Worm (Caenorhabditis elegans) whole organism, L4 larva: ENCODE results near the gene ifa-3.

Source experiments
- R02D3.7 ChIP-seq: fragments of 150-350 bp; sonication (generic microtip); optimal IDR thresholded peaks from 3 replicates; lab custom pipeline; 2014; ENCODE audit warnings: missing biosample characterization, missing genetic modification characterization
- ZK546.5 ChIP-seq, 2 experiments: sonication (generic microtip); optimal IDR thresholded peaks; 2 replicates each; lab custom pipeline; 2017; ENCODE audit warnings: missing biosample characterization in 2 of 2, missing genetic modification characterization in 2 of 2
- ama-1 ChIP-seq: fragments of 150-350 bp; optimal IDR thresholded peaks from 2 replicates; lab custom pipeline; 2014; ENCODE audit warnings: inconsistent platforms, mixed read lengths
- dpl-1 ChIP-seq: fragments of 150-350 bp; optimal IDR thresholded peaks from 2 replicates; lab custom pipeline; 2014; ENCODE audit warnings: missing biosample characterization, missing genetic modification reagents, missing genetic modification characterization
- lin-39 ChIP-seq: fragments of 150-350 bp; optimal IDR thresholded peaks from 2 replicates; lab custom pipeline; 2014; ENCODE audit warnings: missing biosample characterization, missing genetic modification reagents, missing genetic modification characterization
- lir-3 ChIP-seq: sonication (generic microtip); optimal IDR thresholded peaks from 2 replicates; lab custom pipeline; 2016; ENCODE audit warnings: mild to moderate bottlenecking, missing genetic modification characterization, missing compliant biosample characterization
- mdl-1 ChIP-seq, 2 experiments: fragments of 150-350 bp in 1 of 2; sonication (generic microtip) in 1 of 2; optimal IDR thresholded peaks; 2 replicates each; lab custom pipeline; 2014 to 2017; ENCODE audit warnings: missing biosample characterization in 2 of 2, missing genetic modification characterization in 2 of 2
- nhr-28 ChIP-seq: fragments of 150-350 bp; optimal IDR thresholded peaks from 2 replicates; lab custom pipeline; 2014; ENCODE audit warnings: missing biosample characterization, missing genetic modification characterization
- pha-4 ChIP-seq, 2 experiments: fragments of 150-350 bp in 1 of 2; fragments of 200-800 bp in 1 of 2; sonication (Bioruptor generic) in 1 of 2; IDR thresholded peaks in 1 of 2; optimal IDR thresholded peaks in 1 of 2; 2 replicates each; pipeline versions ENCODE4 v1.3.6 to Lab custom; 2014 to 2022; ENCODE audit warnings: missing genetic modification characterization in 2 of 2, missing genetic modification reagents in 2 of 2, missing biosample characterization in 1 of 2, missing compliant biosample characterization in 1 of 2
- php-3 ChIP-seq: fragments of 200-800 bp; sonication (Bioruptor generic); IDR thresholded peaks from 2 replicates; pipeline ENCODE4 v1.3.6; 2022; ENCODE audit warnings: missing genetic modification reagents, missing genetic modification characterization, missing compliant biosample characterization
- unc-39 ChIP-seq: sonication (generic microtip); optimal IDR thresholded peaks from 2 replicates; lab custom pipeline; 2017; ENCODE audit warnings: missing biosample characterization, missing genetic modification characterization
- unc-62 ChIP-seq, 3 experiments: fragments of 150-350 bp in 1 of 3; sonication (generic microtip); optimal IDR thresholded peaks in 2 of 3; peaks in 1 of 3; 1 replicate in 1 of 3; 2 replicates in 2 of 3; lab custom pipeline; 2014 to 2017; ENCODE audit warnings: missing biosample characterization in 3 of 3, missing genetic modification characterization in 3 of 3, missing genetic modification reagents in 3 of 3, missing genotype in 1 of 3
- zfp-2 ChIP-seq: sonication (generic microtip); optimal IDR thresholded peaks from 2 replicates; lab custom pipeline; 2016; ENCODE audit warnings: mild to moderate bottlenecking, missing genetic modification characterization, missing compliant biosample characterization
- ztf-11 ChIP-seq: fragments of 150-350 bp; optimal IDR thresholded peaks from 2 replicates; lab custom pipeline; 2014; ENCODE audit warnings: missing biosample characterization, missing genetic modification characterization

DNA sequence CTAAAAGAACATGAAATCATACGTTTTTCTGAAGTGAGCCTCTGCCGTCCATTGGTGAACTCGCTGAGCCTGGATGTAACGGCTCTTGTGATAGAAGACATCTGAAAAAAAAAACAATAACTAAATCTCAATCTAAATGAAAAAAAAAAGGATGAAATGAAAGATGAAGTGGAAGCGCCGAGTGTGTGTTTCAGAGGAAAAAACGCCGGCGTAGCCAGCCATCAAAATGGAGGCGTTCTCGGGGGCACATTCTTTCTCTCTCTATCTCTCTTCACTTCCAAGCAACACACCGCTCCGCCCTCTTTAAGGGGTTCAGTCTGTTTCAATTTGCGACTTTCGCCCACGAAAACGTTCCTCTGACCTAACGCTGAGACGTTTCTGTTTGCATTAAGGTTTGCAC, 47.8 kb upstream of the ifa-3 start, which contains the start of gene T01B4.3:
- no peak for TF ChIP-seq ama-1 (lab: Kevin White, UChicago)
- TF ChIP-seq unc-62 (GFP tag; optimal IDR thresholded peaks at IDR 0.05 in 1 of 2; lab: Kevin White, UChicago) = no peak
- no peak for TF ChIP-seq unc-62 (tag; optimal IDR thresholded peaks at IDR 0.05; lab: Kevin White, UChicago)
- TF ChIP-seq php-3 (GFP tag; lab: Robert Waterston, UW) = no peak
- TF ChIP-seq ztf-11 (tag; lab: Kevin White, UChicago) = no peak
- TF ChIP-seq pha-4 (GFP tag; IDR thresholded peaks at IDR 0.05; lab: Robert Waterston, UW) = no peak
- TF ChIP-seq pha-4 (tag; optimal IDR thresholded peaks at IDR 0.05; lab: Kevin White, UChicago) = no peak
- TF ChIP-seq R02D3.7 = no peak
- TF ChIP-seq lir-3 (tag; lab: Kevin White, UChicago) = no peak
- no peak for TF ChIP-seq mdl-1 (tag; optimal IDR thresholded peaks at IDR 0.05; lab: Kevin White, UChicago)
- no peak for TF ChIP-seq zfp-2 (tag; lab: Kevin White, UChicago)
- TF ChIP-seq nhr-28 (tag; lab: Kevin White, UChicago) = no peak
- TF ChIP-seq unc-39 = no peak
- no peak for TF ChIP-seq dpl-1
- no peak for TF ChIP-seq lin-39 (tag; lab: Kevin White, UChicago)
- TF ChIP-seq ZK546.5 (tag; optimal IDR thresholded peaks at IDR 0.05; lab: Kevin White, UChicago) = no peak
